Worm (Caenorhabditis elegans): ENCODE data around the gene orc-1.

- TF ChIP-seq tab-1 (GFP tag; IDR thresholded peaks at IDR 0.05) (no peak), ztf-29 (GFP tag; IDR thresholded peaks at IDR 0.05) (no peak), cog-1 (tag; optimal IDR thresholded peaks at IDR 0.05) (no peak), flt-1 (GFP tag; IDR thresholded peaks at IDR 0.05) (no peak), med-1 (GFP tag; optimal IDR thresholded peaks at IDR 0.05; ENCODE audit: insufficient read depth) (no peak), ztf-23 (GFP tag; IDR thresholded peaks at IDR 0.05) (no peak), klf-2 (GFP tag; conservative IDR thresholded peaks at IDR 0.05) (no peak), T22C8.4 (GFP tag; IDR thresholded peaks at IDR 0.05) (no peak), ref-1 (GFP tag; conservative IDR thresholded peaks at IDR 0.05) (no peak)
Measured at ce11 chrIII:10689057-10689456, 46.1 kb downstream of the orc-1 start, which contains the start of gene Y39A1A.31.
